Worm (Caenorhabditis elegans): ENCODE data around the gene F46H5.5.

F46H5.5 gene

DNA sequence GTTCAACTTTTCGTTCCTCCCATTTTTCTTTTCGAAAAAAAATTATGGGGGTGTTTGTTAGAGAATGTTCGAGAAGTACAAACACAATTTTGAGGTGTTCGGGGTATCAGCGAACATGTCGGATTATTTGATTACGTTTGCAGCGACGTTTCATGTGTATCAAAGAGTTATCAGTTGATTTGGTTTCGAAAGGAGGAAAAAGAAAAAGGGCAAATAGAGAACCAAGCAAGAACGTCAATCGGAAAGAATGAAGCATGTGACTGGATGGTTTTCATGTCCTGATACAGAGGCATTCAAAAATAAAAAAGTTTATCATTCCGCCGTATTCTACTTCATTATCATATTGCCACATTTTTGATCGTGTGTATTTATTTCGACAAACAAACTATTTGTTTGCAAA, 12.0 kb downstream of the F46H5.5 start:
- TF ChIP-seq fax-1 (tag; optimal IDR thresholded peaks at IDR 0.05): no peak
- peak; percentile 60 for TF ChIP-seq elt-2 (tag; optimal IDR thresholded peaks at IDR 0.05)

DNA sequence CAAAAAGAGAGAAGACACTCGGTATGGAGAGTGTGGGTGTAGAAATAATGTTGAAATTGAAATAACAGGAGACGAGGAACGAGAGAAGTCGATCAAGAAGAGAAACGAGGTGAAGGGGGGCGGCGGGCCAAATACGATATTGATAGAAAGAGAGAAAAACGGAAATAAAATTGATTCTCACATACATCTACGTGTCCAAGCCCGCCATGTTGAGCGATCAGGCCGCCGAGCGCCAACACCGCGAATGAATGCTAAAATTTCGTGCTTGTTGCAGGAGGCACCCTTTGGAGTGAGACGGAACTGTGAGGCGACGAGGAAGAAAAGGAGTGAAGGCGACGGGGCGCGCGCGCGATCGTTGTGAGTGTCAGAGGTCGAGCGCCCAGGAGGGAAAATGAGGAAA, 13.9 kb downstream of the F46H5.5 start, which contains the start of gene F46H5.7:
Gene F46H5.7 (minus strand): TSS at position 106 of the 400 bp plus-strand sequence.
- TF ChIP-seq sox-2 (GFP tag; IDR thresholded peaks at IDR 0.05) (no peak), dmd-4 (tag; optimal IDR thresholded peaks at IDR 0.05; ENCODE audit: borderline replicate concordance) (no peak), hlh-30 (tag; optimal IDR thresholded peaks at IDR 0.05; ENCODE audit: insufficient read depth) (no peak), tbx-2 (tag; optimal IDR thresholded peaks at IDR 0.05) (peak; percentile 25)

DNA sequence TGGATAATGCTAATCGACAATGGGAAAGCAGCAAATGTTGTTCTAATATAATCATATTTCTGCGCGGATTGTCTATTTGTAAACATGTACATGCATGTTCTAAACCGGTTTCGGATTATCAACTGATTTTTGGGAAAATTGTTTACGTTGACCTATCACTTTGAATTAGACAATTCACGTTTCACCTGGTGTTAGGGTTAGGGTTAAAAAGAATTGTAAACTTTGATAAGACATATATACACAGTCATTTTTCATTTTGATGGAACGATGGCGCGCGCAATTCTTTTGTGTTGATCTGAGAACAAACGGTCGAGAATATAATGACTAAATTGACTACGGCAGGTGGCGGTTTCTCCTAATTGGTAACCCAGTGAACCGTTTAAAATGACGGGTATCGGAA, 14.7 kb downstream of the F46H5.5 start:
- TF ChIP-seq pros-1 (tag; optimal IDR thresholded peaks at IDR 0.05) (no peak), ceh-9 (tag; optimal IDR thresholded peaks at IDR 0.05) (no peak), F13H6.1 (tag; optimal IDR thresholded peaks at IDR 0.05) (no peak), unc-42 (tag; optimal IDR thresholded peaks at IDR 0.05) (no peak), syd-9 (tag; optimal IDR thresholded peaks at IDR 0.05) (no peak), ama-1 (optimal IDR thresholded peaks at IDR 0.05) (no peak), nhr-11 (tag; optimal IDR thresholded peaks at IDR 0.05) (no peak), nhr-232 (tag; optimal IDR thresholded peaks at IDR 0.05) (no peak), tbx-2 (tag; optimal IDR thresholded peaks at IDR 0.05) (no peak), tbx-7 (tag; optimal IDR thresholded peaks at IDR 0.05) (no peak), K02D7.2 (tag; optimal IDR thresholded peaks at IDR 0.05) (no peak), ceh-2 (tag; optimal IDR thresholded peaks at IDR 0.05) (no peak), ceh-34 (tag; optimal IDR thresholded peaks at IDR 0.05) (no peak), C38D4.7 (GFP tag; optimal IDR thresholded peaks at IDR 0.05) (no peak), gmeb-2 (tag; optimal IDR thresholded peaks at IDR 0.05) (no peak), ceh-31 (tag; optimal IDR thresholded peaks at IDR 0.05) (no peak), ceh-18 (tag; optimal IDR thresholded peaks at IDR 0.05) (no peak)

DNA sequence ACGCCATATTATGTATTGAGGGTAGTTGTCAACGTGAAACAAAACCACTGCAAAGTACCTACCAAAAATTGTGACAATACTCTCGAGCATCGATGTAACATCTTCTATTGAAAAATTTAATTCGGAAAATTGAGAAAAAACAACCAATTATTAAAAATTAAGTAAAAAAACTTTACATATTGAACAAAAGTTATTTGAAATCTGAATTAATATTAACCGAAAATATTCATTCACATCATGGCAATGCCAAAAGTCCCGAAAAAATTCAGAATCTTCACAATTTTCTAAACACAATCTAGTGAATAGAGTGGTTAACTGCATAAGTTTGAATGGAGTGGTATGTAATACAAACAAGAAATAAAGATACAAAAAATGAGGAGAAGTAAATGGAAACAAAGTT, 18.2 kb downstream of the F46H5.5 start, which contains the start of gene F46H5.3:
Gene F46H5.3 (minus strand): TSS at position 101 of the 400 bp plus-strand sequence.
- TF ChIP-seq fax-1 (tag; optimal IDR thresholded peaks at IDR 0.05) (no peak), ttx-3 (tag; optimal IDR thresholded peaks at IDR 0.05) (no peak), nhr-232 (tag; optimal IDR thresholded peaks at IDR 0.05) (no peak), tbx-2 (tag; optimal IDR thresholded peaks at IDR 0.05) (no peak), unc-55 (GFP tag; optimal IDR thresholded peaks at IDR 0.05) (no peak), unc-3 (GFP tag; conservative IDR thresholded peaks at IDR 0.05) (no peak), unc-3 (tag; optimal IDR thresholded peaks at IDR 0.05) (no peak), elt-4 (tag; optimal IDR thresholded peaks at IDR 0.05) (no peak), fkh-10 (GFP tag; optimal IDR thresholded peaks at IDR 0.05) (no peak), Y22D7AL.16 (tag; optimal IDR thresholded peaks at IDR 0.05) (no peak), unc-42 (tag; optimal IDR thresholded peaks at IDR 0.05) (no peak)

DNA sequence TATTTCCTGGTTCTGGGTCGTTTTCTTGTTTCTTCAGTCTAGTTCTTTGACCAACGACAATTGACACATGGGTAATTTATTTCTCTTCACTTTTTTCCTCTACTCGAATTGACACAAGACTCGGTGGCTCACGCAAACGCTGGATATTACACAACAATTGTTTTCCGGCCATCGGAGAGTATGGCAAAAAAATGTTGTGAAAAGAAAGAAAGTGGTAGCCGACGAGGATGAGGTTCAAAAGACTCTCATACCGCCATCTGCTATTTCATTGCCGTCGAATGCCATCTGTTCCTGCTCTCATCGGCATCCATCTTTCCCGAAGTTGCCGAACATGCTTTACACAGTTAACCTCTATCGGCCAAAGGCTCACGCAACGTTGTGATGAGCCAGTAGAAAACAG, 20.1 kb downstream of the F46H5.5 start:
- no peak for TF ChIP-seq syd-9 (tag; optimal IDR thresholded peaks at IDR 0.05)
- no peak for TF ChIP-seq ahr-1 (tag; optimal IDR thresholded peaks at IDR 0.05)
- TF ChIP-seq unc-86 (tag; optimal IDR thresholded peaks at IDR 0.05): no peak
- no peak for TF ChIP-seq hlh-13 (GFP tag; optimal IDR thresholded peaks at IDR 0.05)
- TF ChIP-seq fkh-10 (GFP tag; optimal IDR thresholded peaks at IDR 0.05): no peak
- no peak for TF ChIP-seq fkh-6 (tag; optimal IDR thresholded peaks at IDR 0.05)
- TF ChIP-seq hlh-8 (tag; optimal IDR thresholded peaks at IDR 0.05): peak; percentile 61
- no peak for TF ChIP-seq unc-42 (tag; optimal IDR thresholded peaks at IDR 0.05)
- TF ChIP-seq ceh-18 (tag; optimal IDR thresholded peaks at IDR 0.05): peak; percentile 69
- TF ChIP-seq sdc-2 (tag; optimal IDR thresholded peaks at IDR 0.05): no peak
- peak; percentile 67 for TF ChIP-seq unc-55 (GFP tag; optimal IDR thresholded peaks at IDR 0.05)
- peak; percentile 0 for TF ChIP-seq pat-9 (tag; optimal IDR thresholded peaks at IDR 0.05)
